Fruit fly (Drosophila melanogaster) whole organism: Measurements from ENCODE around the gene CG7800.

Experiments
- pan ChIP-seq: fragments of >200 bp; optimal IDR thresholded peaks from 2 replicates; lab custom pipeline; 2017
- psq ChIP-seq: fragments of >200 bp; optimal IDR thresholded peaks from 2 replicates; lab custom pipeline; 2017

DNA sequence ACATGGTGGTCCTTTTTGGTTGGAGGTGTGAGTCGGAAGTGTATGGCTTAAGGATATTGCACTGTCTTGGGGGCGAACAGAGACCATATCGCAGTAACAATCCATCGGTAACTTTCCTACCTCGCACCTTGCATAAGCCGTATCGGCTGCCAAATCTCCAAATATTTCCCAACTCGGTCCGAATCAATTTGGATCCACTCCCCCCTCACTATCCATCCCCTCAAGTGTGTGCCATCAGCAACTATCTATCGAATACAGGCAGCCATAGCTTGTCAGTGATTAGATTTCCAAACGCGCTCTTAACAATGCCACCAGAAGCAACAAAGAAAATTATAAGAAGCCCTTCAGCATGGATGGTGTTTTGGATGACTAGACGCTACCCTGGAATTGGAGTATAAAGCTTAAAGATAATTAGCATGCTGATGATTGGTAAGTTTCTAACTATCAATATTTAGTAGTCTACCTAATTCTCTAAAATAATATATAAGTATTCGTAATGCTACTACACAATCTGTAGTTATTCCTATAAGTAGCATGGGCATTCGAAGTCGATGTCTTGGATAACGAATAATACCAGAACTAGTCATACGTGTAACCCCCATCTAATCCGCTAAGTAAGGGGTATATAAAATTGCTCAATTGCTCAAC lies 11.0 kb upstream of the CG7800 start:
- TF ChIP-seq psq (lab: Kevin White, UChicago) (no peak), pan (lab: Kevin White, UChicago) (no peak)
